Fruit fly (Drosophila melanogaster): Measurements from ENCODE around the gene omd.

dm6 chr3R:13662149-13662548 lies 24.9 kb downstream of the omd start:
- TF ChIP-seq CG11695 (GFP tag; IDR thresholded peaks at IDR 0.05) (no peak), Hr3 (GFP tag; optimal IDR thresholded peaks at IDR 0.05) (no peak), Doc2 (GFP tag; IDR thresholded peaks at IDR 0.05) (no peak), ab (GFP tag; optimal IDR thresholded peaks at IDR 0.05) (no peak)
